Worm (Caenorhabditis elegans): ENCODE measurements around the gene T26C5.3.

The T26C5.3 gene

ce11 chrII:9263784-9264183 lies 27.4 kb downstream of the T26C5.3 start:
- TF ChIP-seq elt-4 (tag; optimal IDR thresholded peaks at IDR 0.05) = no peak
- TF ChIP-seq ahr-1 (tag; optimal IDR thresholded peaks at IDR 0.05) = no peak
- no peak for TF ChIP-seq pat-9 (tag; optimal IDR thresholded peaks at IDR 0.05)
- no peak for TF ChIP-seq unc-55 (GFP tag; optimal IDR thresholded peaks at IDR 0.05)
- TF ChIP-seq hlh-30 (tag; optimal IDR thresholded peaks at IDR 0.05; ENCODE audit: insufficient read depth) = peak; percentile 34

- TF ChIP-seq ceh-6 (GFP tag; optimal IDR thresholded peaks at IDR 0.05) = no peak
- no peak for TF ChIP-seq ceh-48 (tag; optimal IDR thresholded peaks at IDR 0.05)
- TF ChIP-seq ceh-30 (tag; optimal IDR thresholded peaks at IDR 0.05) = no peak
- TF ChIP-seq ceh-14 (tag; optimal IDR thresholded peaks at IDR 0.05) = peak; percentile 14
- peak; percentile 32 for TF ChIP-seq ceh-18 (tag; optimal IDR thresholded peaks at IDR 0.05)
- peak; percentile 61 for TF ChIP-seq rnt-1 (tag; optimal IDR thresholded peaks at IDR 0.05)
- peak; percentile 33 for TF ChIP-seq ceh-31 (tag; optimal IDR thresholded peaks at IDR 0.05)
- TF ChIP-seq hlh-8 (tag; optimal IDR thresholded peaks at IDR 0.05) = peak; percentile 87
- peak; percentile 93 for TF ChIP-seq unc-55 (GFP tag; optimal IDR thresholded peaks at IDR 0.05)
- peak; percentile 20 for TF ChIP-seq nfya-1 (tag; optimal IDR thresholded peaks at IDR 0.05)
Measured at ce11 chrII:9264689-9265278, 28.4 kb downstream of the T26C5.3 start.

- TF ChIP-seq unc-42 (tag; optimal IDR thresholded peaks at IDR 0.05) = peak; percentile 58
- no peak for TF ChIP-seq pha-4 (tag; optimal IDR thresholded peaks at IDR 0.05)
Measured at ce11 chrII:9265705-9266104, 29.3 kb downstream of the T26C5.3 start.

- TF ChIP-seq sox-2 (GFP tag; IDR thresholded peaks at IDR 0.05) (peak; percentile 64), ceh-6 (GFP tag; optimal IDR thresholded peaks at IDR 0.05) (no peak)
Measured at ce11 chrII:9266252-9266651, 29.9 kb downstream of the T26C5.3 start.

ce11 chrII:9266755-9267154 lies 30.4 kb downstream of the T26C5.3 start, which contains the start of gene C01G6.2:
Gene C01G6.2 (plus strand): TSS chrII:9267055.
- TF ChIP-seq ceh-34 (tag; optimal IDR thresholded peaks at IDR 0.05) (no peak), sox-4 (tag; optimal IDR thresholded peaks at IDR 0.05) (no peak), ceh-30 (tag; optimal IDR thresholded peaks at IDR 0.05) (no peak), ceh-14 (tag; optimal IDR thresholded peaks at IDR 0.05) (no peak), mec-3 (tag; optimal IDR thresholded peaks at IDR 0.05; ENCODE audit: borderline replicate concordance) (no peak), npax-4 (tag; optimal IDR thresholded peaks at IDR 0.05) (no peak), ceh-24 (tag; optimal IDR thresholded peaks at IDR 0.05) (no peak), nhr-232 (tag; optimal IDR thresholded peaks at IDR 0.05) (no peak), ceh-2 (tag; optimal IDR thresholded peaks at IDR 0.05) (no peak), K02D7.2 (tag; optimal IDR thresholded peaks at IDR 0.05) (no peak), pha-4 (tag; optimal IDR thresholded peaks at IDR 0.05) (no peak), ceh-48 (tag; optimal IDR thresholded peaks at IDR 0.05) (no peak), ceh-22 (tag; optimal IDR thresholded peaks at IDR 0.05) (no peak), sox-2 (GFP tag; IDR thresholded peaks at IDR 0.05) (no peak), pros-1 (tag; optimal IDR thresholded peaks at IDR 0.05) (no peak)

ce11 chrII:9268983-9269382 lies 32.6 kb downstream of the T26C5.3 start:
- TF ChIP-seq nhr-232 (tag; optimal IDR thresholded peaks at IDR 0.05) (no peak), pax-1 (tag; optimal IDR thresholded peaks at IDR 0.05) (no peak), tbx-2 (tag; optimal IDR thresholded peaks at IDR 0.05) (peak; percentile 45)

ce11 chrII:9269588-9269987 lies 33.2 kb downstream of the T26C5.3 start, which contains the start of gene C01G6.3:
Gene C01G6.3 (plus strand): TSS chrII:9269888.
- no peak for TF ChIP-seq pros-1 (tag; optimal IDR thresholded peaks at IDR 0.05)

Data from whole organism, late embryonic.